Fruit fly (Drosophila melanogaster) whole organism, prepupa: ENCODE measurements around the gene mbt.

ENCODE experiments used
- CG11294 ChIP-seq: fragments of 200-800 bp; sonication (Bioruptor generic); IDR thresholded peaks from 2 replicates; pipeline ENCODE4 v1.3.6; 2022; ENCODE audit warnings: missing biosample characterization, missing genetic modification characterization
- CG11902 ChIP-seq: fragments of 200-800 bp; sonication (Bioruptor generic); optimal IDR thresholded peaks from 3 replicates; lab custom pipeline; 2016; ENCODE audit warnings: missing biosample characterization, missing genetic modification characterization
- CG15336 ChIP-seq: fragments of 200-800 bp; sonication (Bioruptor generic); IDR thresholded peaks from 2 replicates; pipeline ENCODE4 v1.3.6; 2022; ENCODE audit warnings: missing biosample characterization, missing genetic modification characterization
- CG1621 ChIP-seq: fragments of 200-800 bp; sonication (Bioruptor generic); optimal IDR thresholded peaks from 3 replicates; lab custom pipeline; 2018; ENCODE audit warnings: missing biosample characterization, mild to moderate bottlenecking, missing genetic modification characterization
- CG31627 ChIP-seq: fragments of 200-800 bp; sonication (Bioruptor generic); optimal IDR thresholded peaks from 3 replicates; lab custom pipeline; 2016; ENCODE audit warnings: missing biosample characterization, missing genetic modification characterization
- CG32006 ChIP-seq: fragments of 200-800 bp; sonication (Bioruptor generic); optimal IDR thresholded peaks from 3 replicates; lab custom pipeline; 2017; ENCODE audit warnings: missing biosample characterization, mild to moderate bottlenecking, missing genetic modification characterization
- CG34406 ChIP-seq: fragments of 200-800 bp; sonication (Bioruptor generic); optimal IDR thresholded peaks from 3 replicates; lab custom pipeline; 2016; ENCODE audit warnings: missing biosample characterization, missing genetic modification characterization
- CG3919 ChIP-seq: fragments of 200-800 bp; sonication (Bioruptor generic); optimal IDR thresholded peaks from 3 replicates; lab custom pipeline; 2016; ENCODE audit warnings: missing biosample characterization, missing genetic modification characterization
- CG6163 ChIP-seq: fragments of 200-800 bp; sonication (Bioruptor generic); IDR thresholded peaks from 3 replicates; pipeline ENCODE4 v1.3.6; 2022; ENCODE audit warnings: missing biosample characterization, missing genetic modification characterization
- CG6276 ChIP-seq: fragments of 200-800 bp; sonication (Bioruptor generic); optimal IDR thresholded peaks from 2 replicates; lab custom pipeline; 2017; ENCODE audit warnings: missing biosample characterization, mild to moderate bottlenecking, missing genetic modification characterization
- CG6792 ChIP-seq: fragments of 200-800 bp; sonication (Bioruptor generic); optimal IDR thresholded peaks from 3 replicates; lab custom pipeline; 2016; ENCODE audit warnings: missing biosample characterization, missing genetic modification characterization
- CG6808 ChIP-seq: fragments of 200-800 bp; sonication (Bioruptor generic); optimal IDR thresholded peaks from 3 replicates; lab custom pipeline; 2017; ENCODE audit warnings: missing biosample characterization, missing genetic modification characterization, mild to moderate bottlenecking, moderate library complexity, missing genetic modification reagents
- CG7368 ChIP-seq: fragments of 200-800 bp; sonication (Bioruptor generic); optimal IDR thresholded peaks from 3 replicates; lab custom pipeline; 2016; ENCODE audit warnings: missing biosample characterization, missing genetic modification characterization
- CG8119 ChIP-seq: fragments of 200-800 bp; sonication (Bioruptor generic); IDR thresholded peaks from 3 replicates; pipeline ENCODE4 v1.3.6; 2022; ENCODE audit warnings: missing biosample characterization, missing genetic modification characterization
- CG8319 ChIP-seq: fragments of 200-800 bp; sonication (Bioruptor generic); optimal IDR thresholded peaks from 3 replicates; lab custom pipeline; 2016; ENCODE audit warnings: missing biosample characterization, missing genetic modification characterization
- CG8632 ChIP-seq: fragments of 200-800 bp; sonication (Bioruptor generic); optimal IDR thresholded peaks from 3 replicates; lab custom pipeline; 2016; ENCODE audit warnings: missing biosample characterization, missing genetic modification characterization
- Eip78C ChIP-seq: fragments of 200-800 bp; sonication (Bioruptor generic); peaks from one replicate; lab custom pipeline; 2016; ENCODE audit warnings: missing biosample characterization, missing genetic modification characterization
- Eip93F ChIP-seq: fragments of 200-800 bp; sonication (Bioruptor generic); optimal IDR thresholded peaks from 2 replicates; lab custom pipeline; 2016; ENCODE audit warnings: missing biosample characterization, mild to moderate bottlenecking, missing genetic modification characterization
- Ets21C ChIP-seq: fragments of 200-800 bp; sonication (Bioruptor generic); optimal IDR thresholded peaks from 3 replicates; lab custom pipeline; 2016; ENCODE audit warnings: missing biosample characterization, missing genetic modification characterization
- Ets96B ChIP-seq: fragments of 200-800 bp; optimal IDR thresholded peaks from 2 replicates; lab custom pipeline; 2019; ENCODE audit warnings: missing biosample characterization, mild to moderate bottlenecking, missing genetic modification characterization, moderate library complexity
- Gug ChIP-seq: fragments of 200-800 bp; sonication (Bioruptor generic); IDR thresholded peaks from 2 replicates; pipeline ENCODE4 v1.3.6; 2022; ENCODE audit warnings: missing biosample characterization, missing genetic modification characterization
- Hr38 ChIP-seq: sonication (Bioruptor generic); optimal IDR thresholded peaks from 2 replicates; lab custom pipeline; 2016; ENCODE audit warnings: missing biosample characterization, missing genetic modification characterization
- Met ChIP-seq: fragments of 200-800 bp; sonication (Bioruptor generic); optimal IDR thresholded peaks from 3 replicates; lab custom pipeline; 2016; ENCODE audit warnings: missing biosample characterization, missing genetic modification characterization
- Smox ChIP-seq: fragments of 200-800 bp; sonication (Bioruptor generic); optimal IDR thresholded peaks from 3 replicates; lab custom pipeline; 2016; ENCODE audit warnings: missing biosample characterization, missing genetic modification characterization
- Sox14 ChIP-seq: fragments of 200-800 bp; sonication (Bioruptor generic); optimal IDR thresholded peaks from 3 replicates; lab custom pipeline; 2016; ENCODE audit warnings: missing biosample characterization, missing genetic modification characterization
- Sox15 ChIP-seq: fragments of 200-800 bp; sonication (Bioruptor generic); optimal IDR thresholded peaks from 3 replicates; lab custom pipeline; 2016; ENCODE audit warnings: missing biosample characterization, missing genetic modification characterization
- cyc ChIP-seq: fragments of 200-800 bp; sonication (Bioruptor generic); optimal IDR thresholded peaks from 3 replicates; lab custom pipeline; 2016; ENCODE audit warnings: missing biosample characterization, missing genetic modification characterization
- dac ChIP-seq: fragments of 200-800 bp; sonication (Bioruptor generic); optimal IDR thresholded peaks from 2 replicates; lab custom pipeline; 2017; ENCODE audit warnings: missing biosample characterization, mild to moderate bottlenecking, missing genetic modification characterization
- dsx ChIP-seq: fragments of 200-800 bp; optimal IDR thresholded peaks from 3 replicates; lab custom pipeline; 2019; ENCODE audit warnings: missing biosample characterization, mild to moderate bottlenecking, missing genetic modification characterization, moderate library complexity; ENCODE audit not compliant: poor library complexity, severe bottlenecking
- eg ChIP-seq: fragments of 200-800 bp; sonication (Bioruptor generic); IDR thresholded peaks from 3 replicates; pipeline ENCODE4 v1.3.6; 2022; ENCODE audit warnings: missing biosample characterization, missing genetic modification characterization
- fd59A ChIP-seq: fragments of 200-800 bp; sonication (Bioruptor generic); optimal IDR thresholded peaks from 2 replicates; lab custom pipeline; 2017; ENCODE audit warnings: missing biosample characterization, mild to moderate bottlenecking, missing genetic modification characterization, missing genetic modification reagents
- fkh ChIP-seq: fragments of 200-800 bp; sonication (Bioruptor generic); optimal IDR thresholded peaks from 3 replicates; lab custom pipeline; 2017; ENCODE audit warnings: missing biosample characterization, mild to moderate bottlenecking, missing genetic modification characterization, moderate library complexity
- net ChIP-seq: fragments of 200-800 bp; sonication (Bioruptor generic); optimal IDR thresholded peaks from 3 replicates; lab custom pipeline; 2016; ENCODE audit warnings: missing biosample characterization, missing genetic modification characterization
- salr ChIP-seq, 2 experiments: fragments of 200-800 bp; sonication (Bioruptor generic); optimal IDR thresholded peaks; 3 replicates each; lab custom pipeline; 2016 to 2018; ENCODE audit warnings: missing biosample characterization in 2 of 2, missing genetic modification characterization in 2 of 2, mild to moderate bottlenecking in 1 of 2
- spab ChIP-seq: fragments of 200-800 bp; sonication (Bioruptor generic); optimal IDR thresholded peaks from 2 replicates; lab custom pipeline; 2017; ENCODE audit warnings: missing biosample characterization, mild to moderate bottlenecking, missing genetic modification characterization, missing genetic modification reagents
- ss ChIP-seq, 2 experiments: fragments of 200-800 bp; sonication (Bioruptor generic); optimal IDR thresholded peaks; 2 replicates in 1 of 2; 3 replicates in 1 of 2; lab custom pipeline; 2017 to 2018; ENCODE audit warnings: mild to moderate bottlenecking in 2 of 2, missing biosample characterization in 2 of 2, missing genetic modification characterization in 2 of 2, moderate library complexity in 1 of 2
- svp ChIP-seq: fragments of 200-800 bp; sonication (Bioruptor generic); peaks from one replicate; lab custom pipeline; 2016; ENCODE audit warnings: missing biosample characterization, missing genetic modification characterization

Gene mbt

DNA sequence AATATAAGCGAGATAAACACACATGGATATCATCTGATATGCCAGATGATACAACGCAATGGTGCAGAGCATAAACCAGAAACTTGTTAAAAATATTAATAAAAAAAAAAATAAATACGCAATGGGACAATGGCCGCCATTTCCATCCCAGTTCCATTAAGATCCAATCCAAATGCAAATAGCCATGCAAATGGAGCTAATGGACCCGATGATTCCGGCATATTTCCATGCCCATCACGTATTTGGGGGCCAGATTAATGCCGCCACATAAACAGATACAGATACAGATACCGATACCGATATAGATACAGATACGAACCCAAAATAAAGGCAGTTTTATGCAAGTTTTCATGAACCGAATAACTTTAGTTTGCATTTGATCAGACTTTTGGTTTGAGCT, 13.0 kb downstream of the mbt start:
- TF ChIP-seq Ets96B (no peak), cyc (GFP tag; lab: Kevin White, UChicago) (no peak), CG3919 (GFP tag; lab: Kevin White, UChicago) (no peak), eg (GFP tag; lab: Robert Waterston, UW) (no peak), CG31627 (GFP tag; lab: Kevin White, UChicago) (no peak), CG11902 (GFP tag; lab: Kevin White, UChicago) (no peak), CG11294 (GFP tag; lab: Robert Waterston, UW) (no peak), Met (GFP tag; lab: Kevin White, UChicago) (no peak), CG32006 (no peak), ss (GFP tag; optimal IDR thresholded peaks at IDR 0.05; lab: Kevin White, UChicago) (no peak), CG6792 (GFP tag; lab: Kevin White, UChicago) (no peak), Sox15 (GFP tag; lab: Kevin White, UChicago) (no peak), dsx (no peak), CG8319 (no peak), CG34406 (GFP tag; lab: Kevin White, UChicago) (no peak), spab (no peak)

DNA sequence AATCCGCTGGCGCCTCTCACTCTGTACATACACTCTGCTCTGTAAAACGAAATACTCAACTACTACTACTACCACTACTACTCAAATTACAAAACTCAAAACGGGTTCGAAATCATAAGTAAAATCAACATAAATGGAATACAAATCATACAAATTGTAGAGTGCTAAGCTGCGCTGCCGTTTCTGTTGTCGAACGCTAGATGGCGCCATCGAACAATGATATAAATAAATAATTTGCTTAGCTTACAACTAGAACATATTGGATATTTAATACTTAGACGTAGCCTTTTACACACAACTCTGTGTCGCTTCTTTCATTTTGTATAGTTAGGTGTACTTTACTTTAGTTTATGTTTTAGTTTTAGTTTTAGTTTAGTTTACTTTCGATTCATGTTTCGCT, 14.0 kb downstream of the mbt start:
- no peak for TF ChIP-seq net (GFP tag; lab: Kevin White, UChicago)
- TF ChIP-seq Gug (GFP tag; lab: Robert Waterston, UW): no peak
- TF ChIP-seq dac (GFP tag; lab: Kevin White, UChicago): no peak

DNA sequence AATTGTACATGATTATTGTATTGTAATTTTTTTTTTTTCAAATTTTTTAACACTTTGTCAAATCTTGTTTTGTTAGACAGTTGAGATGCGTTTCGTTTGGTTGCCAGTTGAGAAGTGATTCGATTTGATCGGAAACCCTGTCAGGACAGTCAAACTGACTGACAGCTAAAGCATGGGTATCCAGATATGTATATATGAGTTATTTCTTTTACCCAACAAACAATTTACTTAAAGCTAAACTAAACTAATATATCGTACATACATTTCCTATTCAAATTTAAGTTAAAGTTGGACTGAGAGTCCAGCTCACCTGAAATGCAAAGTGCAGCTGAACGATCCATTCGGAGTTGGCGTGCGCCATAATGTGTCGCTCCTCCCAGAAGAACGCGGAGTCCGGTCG, 21.6 kb downstream of the mbt start, which contains the start of gene CG9777:
Gene CG9777 (minus strand): TSS at position 101 of the 400 bp plus-strand sequence.
- TF ChIP-seq spab: no peak
- TF ChIP-seq Gug (GFP tag; lab: Robert Waterston, UW): no peak
- no peak for TF ChIP-seq CG7368 (GFP tag; lab: Kevin White, UChicago)
- TF ChIP-seq Smox (GFP tag; lab: Kevin White, UChicago): no peak
- TF ChIP-seq eg (GFP tag; lab: Robert Waterston, UW): no peak
- no peak for TF ChIP-seq CG6163 (GFP tag; lab: Robert Waterston, UW)
- no peak for TF ChIP-seq salr (GFP tag; optimal IDR thresholded peaks at IDR 0.05; lab: Kevin White, UChicago)
- no peak for TF ChIP-seq Sox14

DNA sequence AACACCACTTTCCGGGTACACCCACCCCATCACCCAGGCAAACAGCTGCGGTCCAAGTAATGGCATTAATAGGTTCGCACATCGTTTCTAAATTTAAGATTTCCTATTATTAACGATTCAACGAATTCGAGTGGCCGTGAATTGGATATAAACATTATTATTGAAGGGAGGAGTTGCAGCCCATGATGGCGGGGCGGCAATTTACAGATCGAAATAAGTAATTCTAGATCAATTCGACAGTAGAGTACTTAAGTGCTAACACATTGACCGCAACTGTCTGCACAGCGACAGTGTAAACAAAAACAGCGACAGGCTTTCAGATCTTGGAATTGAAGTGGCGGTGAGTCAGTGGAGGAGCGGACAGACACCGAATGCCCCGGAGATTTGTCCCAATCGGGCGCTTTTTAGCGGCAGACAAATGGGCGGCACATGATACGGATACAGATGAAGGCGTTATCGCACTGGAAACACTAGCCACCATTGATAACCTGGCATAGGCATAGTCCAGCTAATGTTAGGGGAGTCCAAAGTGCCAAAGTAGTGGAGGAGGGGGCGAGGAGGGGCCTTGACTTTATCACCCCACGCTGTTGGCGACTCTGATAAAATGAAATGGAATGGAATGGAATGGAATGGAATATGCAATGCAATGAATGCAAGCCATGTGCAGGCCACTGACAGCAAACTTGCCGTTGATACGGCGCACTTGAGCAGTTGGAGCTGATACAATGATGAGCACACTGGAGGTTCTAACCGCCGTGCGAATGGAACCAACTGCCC, 22.9 kb downstream of the mbt start:
- TF ChIP-seq CG6808 (GFP tag; lab: Kevin White, UChicago) (peak; percentile 70), CG8119 (GFP tag; lab: Robert Waterston, UW) (0 out of 3 replicates have a peak, but pooled peaks have one; percentile 27), CG1621 (no peak), CG15336 (GFP tag; lab: Robert Waterston, UW) (peak; percentile 36; the same call in 1 of the 2 replicates), fkh (GFP tag; lab: Kevin White, UChicago) (peak; percentile 58), CG32006 (peak; percentile 63), Eip93F (GFP tag; lab: Kevin White, UChicago) (no peak), dac (GFP tag; lab: Kevin White, UChicago) (peak; percentile 48), Ets21C (GFP tag; lab: Kevin White, UChicago) (no peak), CG11294 (GFP tag; lab: Robert Waterston, UW) (peak; percentile 15; the same call in 1 of the 2 replicates), Hr38 (GFP tag; lab: Kevin White, UChicago) (no peak), salr (GFP tag; optimal IDR thresholded peaks at IDR 0.05; lab: Kevin White, UChicago) (peak in 1 of 2 experiments; percentile 3), net (GFP tag; lab: Kevin White, UChicago) (peak; percentile 22), Ets96B (peak; percentile 19), CG8632 (GFP tag; lab: Kevin White, UChicago) (no peak), spab (peak; percentile 12), eg (GFP tag; lab: Robert Waterston, UW) (peak; percentile 25; the same call in 2 of the 3 replicates), fd59A (GFP tag; lab: Kevin White, UChicago) (peak; percentile 17), Eip78C (GFP tag; lab: Kevin White, UChicago) (peak; percentile 64), Gug (GFP tag; lab: Robert Waterston, UW) (0 out of 2 replicates have a peak, but pooled peaks have one; percentile 28), CG6276 (GFP tag; lab: Kevin White, UChicago) (peak; percentile 65), svp (GFP tag; lab: Kevin White, UChicago) (no peak)
- TF ChIP-seq, all 60 proteins: peak for 16
